Fruit fly (Drosophila melanogaster) whole organism, embryonic: ENCODE data around the gene CG12171.
A peak's percentile ranks its signal among the peaks of the same experiment; 100 is the strongest.

Experiments used
- ATbp ChIP-seq: fragments of 200-800 bp; sonication (Bioruptor generic); optimal IDR thresholded peaks from 2 replicates; lab custom pipeline; 2017; ENCODE audit warnings: missing biosample characterization, mild to moderate bottlenecking, missing genetic modification characterization, missing genetic modification reagents
- CG10147 ChIP-seq: fragments of 200-800 bp; sonication (Bioruptor generic); optimal IDR thresholded peaks from 2 replicates; lab custom pipeline; 2019; ENCODE audit warnings: missing biosample characterization, mild to moderate bottlenecking, missing genetic modification characterization, moderate library complexity
- CG10321 ChIP-seq: fragments of 200-800 bp; sonication (Bioruptor generic); IDR thresholded peaks from 2 replicates; pipeline ENCODE4 v1.3.6; 2022; ENCODE audit warnings: missing biosample characterization, missing genetic modification characterization
- CG10979 ChIP-seq: fragments of 200-800 bp; sonication (Bioruptor generic); optimal IDR thresholded peaks from 2 replicates; lab custom pipeline; 2018; ENCODE audit warnings: missing biosample characterization, mild to moderate bottlenecking, missing genetic modification characterization, moderate library complexity
- CG12155 ChIP-seq: fragments of 200-800 bp; sonication (Bioruptor generic); optimal IDR thresholded peaks from 3 replicates; lab custom pipeline; 2016; ENCODE audit warnings: missing biosample characterization, missing genetic modification characterization
- CG12219 ChIP-seq: fragments of 200-800 bp; sonication (Bioruptor generic); optimal IDR thresholded peaks from 3 replicates; lab custom pipeline; 2018; ENCODE audit warnings: missing biosample characterization, mild to moderate bottlenecking, missing genetic modification characterization
- CG12744 ChIP-seq: fragments of 200-800 bp; sonication (Bioruptor generic); optimal IDR thresholded peaks from 2 replicates; lab custom pipeline; 2016; ENCODE audit warnings: missing biosample characterization, missing genetic modification characterization
- CG13624 ChIP-seq: fragments of 200-800 bp; sonication (Bioruptor generic); optimal IDR thresholded peaks from 2 replicates; lab custom pipeline; 2016; ENCODE audit warnings: missing biosample characterization, missing genetic modification characterization
- CG13894 ChIP-seq: fragments of 200-800 bp; sonication (Bioruptor generic); optimal IDR thresholded peaks from 3 replicates; lab custom pipeline; 2018; ENCODE audit warnings: missing biosample characterization, mild to moderate bottlenecking, missing genetic modification characterization, moderate library complexity
- CG14050 ChIP-seq: fragments of 200-800 bp; sonication (Bioruptor generic); IDR thresholded peaks from 3 replicates; pipeline ENCODE4 v1.3.6; 2022; ENCODE audit warnings: missing biosample characterization, missing genetic modification characterization
- CG17829 ChIP-seq: fragments of 200-800 bp; optimal IDR thresholded peaks from 2 replicates; lab custom pipeline; 2019; ENCODE audit warnings: missing biosample characterization, mild to moderate bottlenecking, missing genetic modification characterization, moderate library complexity
- CG2129 ChIP-seq: fragments of 200-800 bp; sonication (Bioruptor generic); IDR thresholded peaks from 2 replicates; pipeline ENCODE4 v1.3.6; 2022; ENCODE audit warnings: missing biosample characterization, missing genetic modification characterization; ENCODE audit not compliant: partially characterized antibody
- CG31388 ChIP-seq: fragments of 200-800 bp; sonication (Bioruptor generic); optimal IDR thresholded peaks from 2 replicates; lab custom pipeline; 2016; ENCODE audit warnings: missing biosample characterization, missing genetic modification characterization
- CG3281 ChIP-seq: fragments of 200-800 bp; sonication (Bioruptor generic); optimal IDR thresholded peaks from 3 replicates; lab custom pipeline; 2017; ENCODE audit warnings: missing biosample characterization, mild to moderate bottlenecking, missing genetic modification characterization
- CG33557 ChIP-seq: fragments of 200-800 bp; sonication (Bioruptor generic); optimal IDR thresholded peaks from 2 replicates; lab custom pipeline; 2019; ENCODE audit warnings: missing biosample characterization, mild to moderate bottlenecking, missing genetic modification characterization, moderate library complexity
- CG3407 ChIP-seq: fragments of 200-800 bp; sonication (Bioruptor generic); optimal IDR thresholded peaks from 2 replicates; lab custom pipeline; 2018; ENCODE audit warnings: missing biosample characterization, mild to moderate bottlenecking, missing genetic modification characterization
- CG42726 ChIP-seq: fragments of 200-800 bp; sonication (Bioruptor generic); IDR thresholded peaks from 2 replicates; pipeline ENCODE4 v1.3.6; 2022; ENCODE audit warnings: missing biosample characterization, missing genetic modification characterization; ENCODE audit not compliant: partially characterized antibody
- CG4328 ChIP-seq: fragments of 200-800 bp; sonication (Bioruptor generic); optimal IDR thresholded peaks from 3 replicates; lab custom pipeline; 2017; ENCODE audit warnings: missing biosample characterization, missing genetic modification reagents, missing genetic modification characterization
- CG5245 ChIP-seq: fragments of 200-800 bp; sonication (Bioruptor generic); optimal IDR thresholded peaks from 3 replicates; lab custom pipeline; 2016; ENCODE audit warnings: missing biosample characterization, missing genetic modification characterization
- CG6272 ChIP-seq: fragments of 200-800 bp; sonication (Bioruptor generic); IDR thresholded peaks from 2 replicates; pipeline ENCODE4 v1.3.6; 2022; ENCODE audit warnings: missing biosample characterization, missing genetic modification characterization
- CG7839 ChIP-seq: fragments of 200-800 bp; sonication (Bioruptor generic); optimal IDR thresholded peaks from 3 replicates; lab custom pipeline; 2018; ENCODE audit warnings: missing biosample characterization, mild to moderate bottlenecking, missing genetic modification characterization, moderate library complexity
- CG8089 ChIP-seq: fragments of 200-800 bp; sonication (Bioruptor generic); optimal IDR thresholded peaks from 3 replicates; lab custom pipeline; 2016; ENCODE audit warnings: missing biosample characterization, missing genetic modification characterization
- CG8359 ChIP-seq: fragments of 200-800 bp; sonication (Bioruptor generic); optimal IDR thresholded peaks from 2 replicates; lab custom pipeline; 2017; ENCODE audit warnings: missing biosample characterization, mild to moderate bottlenecking, missing genetic modification characterization, borderline replicate concordance
- CG9797 ChIP-seq: fragments of 200-800 bp; sonication (Bioruptor generic); optimal IDR thresholded peaks from 3 replicates; lab custom pipeline; 2018; ENCODE audit warnings: missing biosample characterization, mild to moderate bottlenecking, missing genetic modification characterization
- CrebB ChIP-seq: fragments of 200-800 bp; sonication (Bioruptor generic); optimal IDR thresholded peaks from 3 replicates; lab custom pipeline; 2018; ENCODE audit warnings: missing biosample characterization, mild to moderate bottlenecking, missing genetic modification characterization
- D19B ChIP-seq: fragments of 200-800 bp; sonication (Bioruptor generic); optimal IDR thresholded peaks from 2 replicates; lab custom pipeline; 2017; ENCODE audit warnings: missing biosample characterization, mild to moderate bottlenecking, missing genetic modification characterization
- Dip2 ChIP-seq: fragments of 200-800 bp; sonication (Bioruptor generic); IDR thresholded peaks from 2 replicates; pipeline ENCODE4 v1.3.6; 2022; ENCODE audit warnings: missing biosample characterization, missing genetic modification characterization
- Dref ChIP-seq: fragments of 200-800 bp; sonication (Bioruptor generic); IDR thresholded peaks from 2 replicates; pipeline ENCODE4 v1.3.6; 2022; ENCODE audit warnings: missing biosample characterization, missing genetic modification characterization
- Hand ChIP-seq: fragments of 200-800 bp; sonication (Bioruptor generic); optimal IDR thresholded peaks from 2 replicates; lab custom pipeline; 2017; ENCODE audit warnings: mild to moderate bottlenecking, missing biosample characterization, missing genetic modification reagents, missing genetic modification characterization
- Hmr ChIP-seq: fragments of 200-800 bp; sonication (Bioruptor generic); optimal IDR thresholded peaks from 3 replicates; lab custom pipeline; 2017; ENCODE audit warnings: mild to moderate bottlenecking, missing biosample characterization, missing genetic modification reagents, missing genetic modification characterization
- Hr78 ChIP-seq, 2 experiments: fragments of 200-800 bp in 1 of 2; fragments of >200 bp in 1 of 2; sonication (Bioruptor generic) in 1 of 2; optimal IDR thresholded peaks; 2 replicates each; lab custom pipeline; 2017 to 2019; ENCODE audit warnings: missing biosample characterization in 2 of 2, missing genetic modification characterization in 2 of 2, mild to moderate bottlenecking in 1 of 2, moderate library complexity in 1 of 2
- Meics ChIP-seq: fragments of 200-800 bp; sonication (Bioruptor generic); optimal IDR thresholded peaks from 2 replicates; lab custom pipeline; 2017; ENCODE audit warnings: missing biosample characterization, mild to moderate bottlenecking, missing genetic modification characterization
- Myb ChIP-seq: fragments of 200-800 bp; sonication (Bioruptor generic); optimal IDR thresholded peaks from 2 replicates; lab custom pipeline; 2016; ENCODE audit warnings: missing biosample characterization, missing genetic modification characterization
- NFAT ChIP-seq: fragments of 200-800 bp; sonication (Bioruptor generic); IDR thresholded peaks from 2 replicates; pipeline ENCODE4 v1.3.6; 2022; ENCODE audit warnings: missing biosample characterization, missing genetic modification characterization
- NfI ChIP-seq: fragments of 200-800 bp; sonication (Bioruptor generic); optimal IDR thresholded peaks from 3 replicates; lab custom pipeline; 2018; ENCODE audit warnings: missing biosample characterization, mild to moderate bottlenecking, missing genetic modification characterization, moderate library complexity
- Sin3A ChIP-seq: fragments of >200 bp; optimal IDR thresholded peaks from 2 replicates; lab custom pipeline; 2018
- ara ChIP-seq: fragments of 200-800 bp; sonication (Bioruptor generic); IDR thresholded peaks from 2 replicates; pipeline ENCODE4 v1.3.6; 2022; ENCODE audit warnings: missing biosample characterization, missing genetic modification characterization
- az2 ChIP-seq: fragments of 200-800 bp; sonication (Bioruptor generic); optimal IDR thresholded peaks from 3 replicates; lab custom pipeline; 2016; ENCODE audit warnings: missing biosample characterization, missing genetic modification characterization
- bcd ChIP-seq: fragments of 200-800 bp; sonication (Bioruptor generic); optimal IDR thresholded peaks from 2 replicates; lab custom pipeline; 2017; ENCODE audit warnings: missing biosample characterization, mild to moderate bottlenecking, missing genetic modification characterization
- bsh ChIP-seq, 2 experiments: fragments of 200-800 bp; sonication (Bioruptor generic); optimal IDR thresholded peaks; 2 replicates each; lab custom pipeline; 2017 to 2018; ENCODE audit warnings: mild to moderate bottlenecking in 2 of 2, missing biosample characterization in 2 of 2, missing genetic modification characterization in 2 of 2, moderate library complexity in 1 of 2
- danr ChIP-seq: fragments of 200-800 bp; sonication (Bioruptor generic); IDR thresholded peaks from 2 replicates; pipeline ENCODE4 v1.3.6; 2022; ENCODE audit warnings: missing biosample characterization, missing genetic modification characterization
- exex ChIP-seq: fragments of 200-800 bp; sonication (Bioruptor generic); optimal IDR thresholded peaks from 4 replicates; lab custom pipeline; 2018; ENCODE audit warnings: missing biosample characterization, mild to moderate bottlenecking, missing genetic modification characterization, moderate library complexity
- gcm2 ChIP-seq: fragments of 200-800 bp; sonication (Bioruptor generic); optimal IDR thresholded peaks from 2 replicates; lab custom pipeline; 2016; ENCODE audit warnings: missing biosample characterization, missing genetic modification characterization
- ham ChIP-seq: fragments of 200-800 bp; sonication (Bioruptor generic); IDR thresholded peaks from 2 replicates; pipeline ENCODE4 v1.3.6; 2022; ENCODE audit warnings: missing biosample characterization, missing genetic modification characterization
- hth ChIP-seq: fragments of >200 bp; optimal IDR thresholded peaks from 2 replicates; lab custom pipeline; 2017; ENCODE audit warnings: inconsistent platforms
- ken ChIP-seq: fragments of 200-800 bp; sonication (Bioruptor generic); IDR thresholded peaks from 3 replicates; pipeline ENCODE4 v1.3.6; 2022; ENCODE audit warnings: missing biosample characterization, missing genetic modification characterization
- maf-S ChIP-seq: fragments of 200-800 bp; sonication (Bioruptor generic); optimal IDR thresholded peaks from 2 replicates; lab custom pipeline; 2016; ENCODE audit warnings: missing biosample characterization, missing genetic modification characterization
- nerfin-2 ChIP-seq: fragments of 200-800 bp; sonication (Bioruptor generic); IDR thresholded peaks from 2 replicates; pipeline ENCODE4 v1.3.6; 2022; ENCODE audit warnings: missing biosample characterization, missing genetic modification characterization; ENCODE audit not compliant: partially characterized antibody
- oc ChIP-seq: fragments of 200-800 bp; sonication (Bioruptor generic); optimal IDR thresholded peaks from 2 replicates; lab custom pipeline; 2018; ENCODE audit warnings: missing biosample characterization, mild to moderate bottlenecking, missing genetic modification characterization, moderate library complexity
- prd ChIP-seq, 3 experiments: fragments of >200 bp in 2 of 3; fragments of 200-800 bp in 1 of 3; sonication (Bioruptor generic) in 1 of 3; optimal IDR thresholded peaks in 2 of 3; IDR thresholded peaks in 1 of 3; 2 replicates in 2 of 3; 3 replicates in 1 of 3; pipeline versions ENCODE4 v1.3.6 to Lab custom; 2017 to 2022; ENCODE audit warnings: missing biosample characterization in 1 of 3, missing genetic modification characterization in 1 of 3
- repo ChIP-seq: fragments of 200-800 bp; sonication (Bioruptor generic); optimal IDR thresholded peaks from 2 replicates; lab custom pipeline; 2016; ENCODE audit warnings: missing biosample characterization, missing genetic modification characterization
- zfh2 ChIP-seq: fragments of 200-800 bp; sonication (Bioruptor generic); optimal IDR thresholded peaks from 2 replicates; lab custom pipeline; 2016; ENCODE audit warnings: missing biosample characterization, missing genetic modification characterization

CG12171 gene

DNA sequence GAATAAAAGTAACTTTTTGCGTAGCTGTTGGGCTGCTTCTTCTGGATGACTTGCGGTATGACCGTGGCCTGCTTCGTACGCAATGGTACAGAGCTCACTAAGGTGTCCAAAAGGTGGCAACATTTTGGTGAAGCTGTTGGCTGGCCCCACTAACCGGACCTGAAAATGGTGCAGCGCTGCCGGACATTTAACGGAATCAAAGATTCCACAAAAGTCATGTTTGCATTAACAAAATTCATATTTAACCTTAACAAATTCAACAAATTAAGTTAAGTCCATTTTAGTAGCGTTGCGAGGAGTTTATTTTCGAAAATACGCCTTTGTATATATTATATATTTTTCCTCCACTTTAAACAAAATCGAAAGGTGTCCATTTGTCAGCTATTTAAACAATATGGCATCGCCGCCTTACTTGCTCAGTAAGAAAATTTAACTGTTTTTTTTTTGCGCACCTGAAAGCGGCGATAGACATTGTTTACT is 32.3 kb upstream of the CG12171 start, which contains the start of the genes kra and SecS (continued):
- peak; percentile 56 for TF ChIP-seq CrebB (tag; lab: Kevin White, UChicago)
- peak; percentile 6 for TF ChIP-seq exex (tag; lab: Kevin White, UChicago)
- no peak for TF ChIP-seq NFAT (GFP tag; lab: Robert Waterston, UW)
- peak; percentile 46 for TF ChIP-seq zfh2 (GFP tag; lab: Kevin White, UChicago)
- peak; percentile 53 for TF ChIP-seq Meics (GFP tag; lab: Kevin White, UChicago)
- TF ChIP-seq maf-S: peak; percentile 66
- TF ChIP-seq hth (lab: Kevin White, UChicago): no peak
- peak; percentile 32 for TF ChIP-seq CG13624 (GFP tag; lab: Kevin White, UChicago)
- TF ChIP-seq Myb: peak; percentile 80
- peak; percentile 63 for TF ChIP-seq CG4328
- peak; percentile 4 for TF ChIP-seq D19B (GFP tag; lab: Kevin White, UChicago)
- TF ChIP-seq gcm2: no peak
- no peak for TF ChIP-seq CG12219
- TF ChIP-seq CG9797 (GFP tag; lab: Kevin White, UChicago): peak; percentile 97
- TF ChIP-seq bsh (GFP tag; optimal IDR thresholded peaks at IDR 0.05; lab: Kevin White, UChicago): peak in 1 of 2 experiments; percentile 53
- TF ChIP-seq CG10979 (tag; lab: Kevin White, UChicago): peak; percentile 46
- TF ChIP-seq NfI (GFP tag; lab: Kevin White, UChicago): peak; percentile 55
- TF ChIP-seq CG7839: no peak
- peak; percentile 62 for TF ChIP-seq CG3281 (GFP tag; lab: Kevin White, UChicago)
- no peak for TF ChIP-seq ken
- TF ChIP-seq az2 (GFP tag; lab: Kevin White, UChicago): peak; percentile 66
- peak; percentile 67 for TF ChIP-seq CG17829 (tag; lab: Kevin White, UChicago)
- TF ChIP-seq CG8089 (GFP tag; lab: Kevin White, UChicago): no peak
- no peak for TF ChIP-seq repo
- TF ChIP-seq bcd (GFP tag; lab: Kevin White, UChicago): peak; percentile 63
- TF ChIP-seq CG33557: peak; percentile 42
- no peak for TF ChIP-seq ara
- no peak for TF ChIP-seq Dref
- peak; percentile 54 for TF ChIP-seq CG10147
- TF ChIP-seq CG12744 (GFP tag; lab: Kevin White, UChicago): peak; percentile 21
- no peak for TF ChIP-seq ham
- peak; percentile 49 for TF ChIP-seq CG5245 (GFP tag; lab: Kevin White, UChicago)
- TF ChIP-seq Dip2 (GFP tag; lab: Robert Waterston, UW): no peak
- TF ChIP-seq CG3407 (GFP tag; lab: Kevin White, UChicago): no peak
- no peak for TF ChIP-seq prd (optimal IDR thresholded peaks at IDR 0.05; lab: Kevin White, UChicago)
- no peak for TF ChIP-seq prd (GFP tag; IDR thresholded peaks at IDR 0.05; lab: Robert Waterston, UW)
- peak; percentile 72 for TF ChIP-seq CG12155 (GFP tag; lab: Kevin White, UChicago)
- TF ChIP-seq oc (tag; lab: Kevin White, UChicago): no peak
- peak; percentile 84 for TF ChIP-seq Sin3A (lab: Kevin White, UChicago)

DNA sequence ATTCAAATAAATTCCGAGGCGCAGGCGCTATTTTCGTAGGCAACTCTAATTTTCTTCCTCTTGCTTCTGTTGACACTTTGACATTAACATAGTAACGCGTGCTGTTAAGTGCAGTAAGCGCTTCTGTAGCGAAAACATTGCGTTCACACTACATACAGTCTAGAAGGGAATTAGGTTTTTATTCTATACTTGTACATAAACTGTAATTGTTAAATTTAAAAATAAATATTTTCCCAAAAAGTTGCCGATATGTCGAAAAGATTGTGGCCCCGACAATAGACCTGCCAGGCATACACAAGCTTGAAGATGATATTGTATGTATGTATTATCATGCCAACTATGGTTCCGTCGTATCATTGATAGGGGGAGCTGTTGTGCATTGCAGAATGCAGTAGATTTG is 26.9 kb upstream of the CG12171 start, which contains the start of gene asl:
Gene asl (minus strand): TSS at position 67 of the 400 bp plus-strand sequence.
- TF ChIP-seq CG8359 (GFP tag; lab: Kevin White, UChicago): peak; percentile 26
- no peak for TF ChIP-seq CG31388
- peak; percentile 47 for TF ChIP-seq CG6272
- TF ChIP-seq CG13894 (tag; lab: Kevin White, UChicago): peak; percentile 68
- no peak for TF ChIP-seq CG42726 (GFP tag; lab: Robert Waterston, UW)
- no peak for TF ChIP-seq Hand
- no peak for TF ChIP-seq CG10321 (GFP tag; lab: Robert Waterston, UW)
- peak; percentile 51 for TF ChIP-seq zfh2 (GFP tag; lab: Kevin White, UChicago)
- TF ChIP-seq CG14050: peak; percentile 37; the same call in 1 of the 3 replicates
- TF ChIP-seq CG10147: peak; percentile 27
- peak; percentile 32 for TF ChIP-seq ATbp
- no peak for TF ChIP-seq CG2129
- no peak for TF ChIP-seq danr (GFP tag; lab: Robert Waterston, UW)
- peak in 1 of 2 experiments; percentile 65 for TF ChIP-seq Hr78 (GFP tag; optimal IDR thresholded peaks at IDR 0.05; lab: Kevin White, UChicago)
- no peak for TF ChIP-seq Hmr
- TF ChIP-seq nerfin-2 (GFP tag; lab: Robert Waterston, UW): no peak
